Fruit fly (Drosophila melanogaster) whole organism, prepupa: ENCODE results near the gene yellow-f.

ENCODE experiments used
- Hr38 ChIP-seq: sonication (Bioruptor generic); optimal IDR thresholded peaks from 2 replicates; lab custom pipeline; 2016; ENCODE audit warnings: missing biosample characterization, missing genetic modification characterization
- spab ChIP-seq: fragments of 200-800 bp; sonication (Bioruptor generic); optimal IDR thresholded peaks from 2 replicates; lab custom pipeline; 2017; ENCODE audit warnings: missing biosample characterization, mild to moderate bottlenecking, missing genetic modification characterization, missing genetic modification reagents

DNA sequence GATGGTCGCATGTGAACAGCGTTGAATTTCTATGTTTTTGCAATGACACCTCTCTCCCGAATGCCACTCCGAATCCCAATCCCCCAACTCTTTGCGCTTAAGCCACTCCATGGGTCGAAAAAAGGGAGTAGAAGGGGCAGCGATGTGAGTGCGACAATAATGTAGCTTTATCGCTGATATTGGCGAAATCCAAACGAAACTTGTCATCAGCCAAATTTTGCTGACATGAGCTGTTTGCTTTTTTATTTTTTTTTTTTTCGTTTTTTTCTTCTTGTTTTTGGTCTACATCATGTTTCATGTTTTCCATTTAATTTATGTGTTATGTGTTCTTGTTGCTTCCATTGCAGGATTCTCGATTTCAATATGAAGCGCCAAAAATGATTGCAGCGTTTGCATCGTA is 26.0 kb upstream of the yellow-f start:
- TF ChIP-seq spab (GFP tag; lab: Kevin White, UChicago) (no peak), Hr38 (GFP tag; lab: Kevin White, UChicago) (no peak)
